Worm (Caenorhabditis elegans) whole organism, L4 larva: ENCODE data around the gene F42C5.6.

Experiments used
- F10B5.3 ChIP-seq: sonication (generic microtip); optimal IDR thresholded peaks from 2 replicates; lab custom pipeline; 2016; ENCODE audit warnings: mild to moderate bottlenecking, missing genetic modification characterization, missing compliant biosample characterization
- F37D6.2 ChIP-seq: sonication (generic microtip); optimal IDR thresholded peaks from 2 replicates; lab custom pipeline; 2016; ENCODE audit warnings: mild to moderate bottlenecking, missing genetic modification characterization, missing compliant biosample characterization
- T20F7.1 ChIP-seq: fragments of 200-800 bp; sonication (Bioruptor generic); optimal IDR thresholded peaks from 2 replicates; lab custom pipeline; 2018; ENCODE audit warnings: mild to moderate bottlenecking, missing genetic modification characterization, missing compliant biosample characterization
- T26A8.4 ChIP-seq: fragments of 200-800 bp; sonication (Bioruptor generic); IDR thresholded peaks from 2 replicates; pipeline ENCODE4 v1.3.6; 2022; ENCODE audit warnings: missing genetic modification characterization, missing compliant biosample characterization
- aha-1 ChIP-seq: fragments of 150-350 bp; peaks from one replicate; lab custom pipeline; 2014; ENCODE audit warnings: missing biosample characterization, missing genetic modification characterization
- arid-1 ChIP-seq: fragments of 200-800 bp; sonication (Bioruptor generic); conservative IDR thresholded peaks from 2 replicates; pipeline ENCODE4 v1.3.6; 2022; ENCODE audit warnings: missing genetic modification reagents, missing genetic modification characterization, missing compliant biosample characterization
- cey-2 ChIP-seq: sonication (generic microtip); optimal IDR thresholded peaks from 3 replicates; lab custom pipeline; 2017; ENCODE audit warnings: missing genetic modification characterization, mild to moderate bottlenecking, missing compliant biosample characterization, antibody characterized with exemption, borderline replicate concordance; ENCODE audit not compliant: insufficient read depth
- dmd-9 ChIP-seq: fragments of 200-800 bp; sonication (Bioruptor generic); IDR thresholded peaks from 2 replicates; pipeline ENCODE4 v1.3.6; 2022; ENCODE audit warnings: missing genetic modification reagents, missing genetic modification characterization, missing compliant biosample characterization
- dpl-1 ChIP-seq: fragments of 150-350 bp; optimal IDR thresholded peaks from 2 replicates; lab custom pipeline; 2014; ENCODE audit warnings: missing biosample characterization, missing genetic modification reagents, missing genetic modification characterization
- dve-1 ChIP-seq: sonication (generic microtip); optimal IDR thresholded peaks from 2 replicates; lab custom pipeline; 2017; ENCODE audit warnings: antibody characterized with exemption, mild to moderate bottlenecking, missing genetic modification characterization, missing compliant biosample characterization; ENCODE audit not compliant: insufficient read depth
- egl-27 ChIP-seq: sonication (generic microtip); optimal IDR thresholded peaks from 3 replicates; lab custom pipeline; 2017; ENCODE audit warnings: missing biosample characterization, missing genetic modification reagents, missing genetic modification characterization
- egl-43 ChIP-seq: fragments of 200-800 bp; sonication (Bioruptor generic); IDR thresholded peaks from 2 replicates; pipeline ENCODE4 v1.3.6; 2022; ENCODE audit warnings: missing genetic modification reagents, missing genetic modification characterization, missing compliant biosample characterization
- fos-1 ChIP-seq: fragments of 150-350 bp; optimal IDR thresholded peaks from 2 replicates; lab custom pipeline; 2014; ENCODE audit warnings: missing biosample characterization, missing genetic modification characterization
- gei-8 ChIP-seq: fragments of 200-800 bp; sonication (Bioruptor generic); optimal IDR thresholded peaks from 2 replicates; lab custom pipeline; 2018; ENCODE audit warnings: mild to moderate bottlenecking, missing genetic modification characterization, missing compliant biosample characterization
- hif-1 ChIP-seq, 2 experiments: sonication (generic microtip); optimal IDR thresholded peaks; 2 replicates each; lab custom pipeline; 2016 to 2017; ENCODE audit warnings: missing compliant biosample characterization in 2 of 2, missing genetic modification characterization in 2 of 2, missing genetic modification reagents in 2 of 2, missing genotype in 2 of 2, mild to moderate bottlenecking in 1 of 2
- hlh-30 ChIP-seq: sonication (generic microtip); optimal IDR thresholded peaks from 2 replicates; lab custom pipeline; 2017; ENCODE audit warnings: antibody characterized with exemption, mild to moderate bottlenecking, missing genetic modification characterization, missing compliant biosample characterization; ENCODE audit not compliant: insufficient read depth
- hmg-1.1 ChIP-seq: fragments of 200-800 bp; sonication (Bioruptor generic); IDR thresholded peaks from 2 replicates; pipeline ENCODE4 v1.3.6; 2022; ENCODE audit warnings: missing genetic modification reagents, missing genetic modification characterization, missing compliant biosample characterization
- jun-1 ChIP-seq: fragments of 150-350 bp; optimal IDR thresholded peaks from 2 replicates; lab custom pipeline; 2014; ENCODE audit warnings: missing biosample characterization, missing genetic modification reagents, missing genetic modification characterization
- lin-1 ChIP-seq: fragments of 200-800 bp; sonication (Bioruptor generic); IDR thresholded peaks from 2 replicates; pipeline ENCODE4 v1.3.6; 2022; ENCODE audit warnings: missing genetic modification reagents, missing genetic modification characterization, missing compliant biosample characterization
- lin-15B ChIP-seq: fragments of 150-350 bp; sonication (generic microtip); optimal IDR thresholded peaks from 3 replicates; lab custom pipeline; 2014; ENCODE audit warnings: missing biosample characterization, missing genetic modification characterization
- lin-29 ChIP-seq: fragments of 200-800 bp; sonication (Bioruptor generic); IDR thresholded peaks from 2 replicates; pipeline ENCODE4 v1.3.6; 2022; ENCODE audit warnings: missing genetic modification reagents, missing genetic modification characterization, missing compliant biosample characterization
- lir-3 ChIP-seq: sonication (generic microtip); optimal IDR thresholded peaks from 2 replicates; lab custom pipeline; 2016; ENCODE audit warnings: mild to moderate bottlenecking, missing genetic modification characterization, missing compliant biosample characterization
- madf-9 ChIP-seq: fragments of 200-800 bp; sonication (Bioruptor generic); conservative IDR thresholded peaks from 2 replicates; pipeline ENCODE4 v1.3.6; 2022; ENCODE audit warnings: missing genetic modification reagents, missing genetic modification characterization, missing compliant biosample characterization
- mdl-1 ChIP-seq, 2 experiments: fragments of 150-350 bp in 1 of 2; sonication (generic microtip) in 1 of 2; optimal IDR thresholded peaks; 2 replicates each; lab custom pipeline; 2014 to 2017; ENCODE audit warnings: missing biosample characterization in 2 of 2, missing genetic modification characterization in 2 of 2
- mxl-3 ChIP-seq: fragments of 200-800 bp; sonication (Bioruptor generic); optimal IDR thresholded peaks from 2 replicates; lab custom pipeline; 2018; ENCODE audit warnings: mild to moderate bottlenecking, missing genetic modification characterization, missing compliant biosample characterization
- nhr-102 ChIP-seq: sonication (generic microtip); optimal IDR thresholded peaks from 2 replicates; lab custom pipeline; 2016; ENCODE audit warnings: mild to moderate bottlenecking, missing genetic modification characterization, moderate library complexity, missing compliant biosample characterization
- nhr-48 ChIP-seq: sonication (generic microtip); optimal IDR thresholded peaks from 2 replicates; lab custom pipeline; 2016; ENCODE audit warnings: mild to moderate bottlenecking, missing genetic modification characterization, missing compliant biosample characterization
- nhr-6 ChIP-seq: fragments of 150-350 bp; optimal IDR thresholded peaks from 2 replicates; lab custom pipeline; 2014; ENCODE audit warnings: missing biosample characterization, missing genetic modification characterization
- nhr-76 ChIP-seq: fragments of 150-350 bp; optimal IDR thresholded peaks from 2 replicates; lab custom pipeline; 2014; ENCODE audit warnings: missing biosample characterization, missing genetic modification characterization
- pha-4 ChIP-seq, 2 experiments: fragments of 150-350 bp in 1 of 2; fragments of 200-800 bp in 1 of 2; sonication (Bioruptor generic) in 1 of 2; IDR thresholded peaks in 1 of 2; optimal IDR thresholded peaks in 1 of 2; 2 replicates each; pipeline versions ENCODE4 v1.3.6 to Lab custom; 2014 to 2022; ENCODE audit warnings: missing genetic modification characterization in 2 of 2, missing genetic modification reagents in 2 of 2, missing biosample characterization in 1 of 2, missing compliant biosample characterization in 1 of 2
- rbr-2 ChIP-seq: sonication (generic microtip); optimal IDR thresholded peaks from 2 replicates; lab custom pipeline; 2016; ENCODE audit warnings: missing genotype, missing genetic modification characterization, missing compliant biosample characterization
- set-16 ChIP-seq: fragments of 200-800 bp; sonication (Bioruptor generic); IDR thresholded peaks from 2 replicates; pipeline ENCODE4 v1.3.6; 2022; ENCODE audit warnings: missing genetic modification reagents, missing genetic modification characterization, missing compliant biosample characterization
- spr-1 ChIP-seq: sonication (generic microtip); optimal IDR thresholded peaks from 2 replicates; lab custom pipeline; 2016; ENCODE audit warnings: mild to moderate bottlenecking, missing genetic modification characterization, missing compliant biosample characterization
- tra-1 ChIP-seq: fragments of 200-800 bp; sonication (Bioruptor generic); IDR thresholded peaks from 2 replicates; pipeline ENCODE4 v1.3.6; 2022; ENCODE audit warnings: missing genetic modification reagents, missing genetic modification characterization, missing compliant biosample characterization
- unc-62 ChIP-seq, 3 experiments: fragments of 150-350 bp in 1 of 3; sonication (generic microtip); optimal IDR thresholded peaks in 2 of 3; peaks in 1 of 3; 1 replicate in 1 of 3; 2 replicates in 2 of 3; lab custom pipeline; 2014 to 2017; ENCODE audit warnings: missing biosample characterization in 3 of 3, missing genetic modification characterization in 3 of 3, missing genetic modification reagents in 3 of 3, missing genotype in 1 of 3
- vab-7 ChIP-seq: fragments of 200-800 bp; sonication (Bioruptor generic); IDR thresholded peaks from 2 replicates; pipeline ENCODE4 v1.3.6; 2022; ENCODE audit warnings: missing genetic modification reagents, missing genetic modification characterization, missing compliant biosample characterization
- zag-1 ChIP-seq: fragments of 150-350 bp; optimal IDR thresholded peaks from 2 replicates; lab custom pipeline; 2014; ENCODE audit warnings: missing biosample characterization, missing genetic modification characterization
- zfp-2 ChIP-seq: sonication (generic microtip); optimal IDR thresholded peaks from 2 replicates; lab custom pipeline; 2016; ENCODE audit warnings: mild to moderate bottlenecking, missing genetic modification characterization, missing compliant biosample characterization
- zip-2 ChIP-seq: fragments of 150-350 bp; optimal IDR thresholded peaks from 2 replicates; lab custom pipeline; 2014; ENCODE audit warnings: missing biosample characterization, missing genetic modification characterization

Gene F42C5.6

ce11 chrIV:7325698-7326097, 16.8 kb upstream of the F42C5.6 start (continued):
- TF ChIP-seq nhr-76 (tag; lab: Kevin White, UChicago), result no peak
- TF ChIP-seq dve-1, result peak; percentile 37
- no peak for TF ChIP-seq nhr-102
- no peak for TF ChIP-seq lin-29 (GFP tag; lab: Robert Waterston, UW)
- no peak for TF ChIP-seq F10B5.3 (tag; lab: Kevin White, UChicago)

DNA sequence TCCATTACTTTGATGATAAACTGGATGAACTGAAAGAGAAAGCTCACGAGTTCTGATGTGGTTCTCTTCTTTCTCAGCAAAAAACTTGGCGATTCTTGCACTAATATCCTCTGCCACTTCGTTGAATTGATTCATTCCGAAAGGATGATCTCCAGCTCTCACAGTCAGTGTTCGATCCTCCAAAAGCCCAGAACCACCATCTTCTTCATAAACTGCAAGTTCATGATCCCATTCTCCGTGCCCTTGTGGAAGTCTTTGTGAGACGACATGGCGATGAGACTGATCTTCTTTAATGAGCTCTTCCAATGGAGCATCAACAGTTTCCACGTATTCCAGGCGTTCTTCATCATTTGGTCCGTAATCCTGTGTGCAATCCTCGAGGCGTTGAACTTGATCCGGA, 16.0 kb upstream of the F42C5.6 start:
- TF ChIP-seq lin-15B (tag; lab: Kevin White, UChicago), result no peak
- peak in 1 of 2 experiments; percentile 98 for TF ChIP-seq unc-62 (GFP tag; optimal IDR thresholded peaks at IDR 0.05 in 1 of 2; lab: Kevin White, UChicago)
- no peak for TF ChIP-seq unc-62 (tag; optimal IDR thresholded peaks at IDR 0.05; lab: Kevin White, UChicago)
- TF ChIP-seq, all 104 proteins: peak for 1

- TF ChIP-seq mxl-3 (GFP tag; lab: Kevin White, UChicago) (no peak), aha-1 (tag; lab: Kevin White, UChicago) (peak; percentile 90)
- TF ChIP-seq, all 104 proteins: peak for 1
Measured at ce11 chrIV:7323904-7324303, 15.0 kb upstream of the F42C5.6 start.

DNA sequence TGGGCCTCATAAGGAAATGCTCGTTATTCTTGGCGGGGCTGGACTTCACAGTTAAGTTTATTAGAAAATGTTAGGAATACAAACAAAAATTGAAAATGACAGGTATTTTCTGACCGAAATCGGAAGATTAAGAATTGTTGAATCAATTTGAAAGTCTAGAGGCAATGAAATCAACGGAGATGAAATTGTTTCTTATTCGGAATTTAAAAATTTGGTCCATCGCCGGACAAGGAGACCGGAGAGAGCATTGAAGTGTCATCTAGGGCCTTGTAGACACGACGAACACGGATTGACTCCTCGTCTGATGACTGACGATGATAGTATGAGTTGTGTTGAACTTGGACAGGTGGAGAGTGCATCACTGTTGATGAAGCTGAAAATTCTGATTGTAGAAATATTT, 11.8 kb upstream of the F42C5.6 start:
- TF ChIP-seq unc-62 (GFP tag; optimal IDR thresholded peaks at IDR 0.05 in 1 of 2; lab: Kevin White, UChicago), result peak in 1 of 2 experiments; percentile 92
- TF ChIP-seq unc-62 (tag; optimal IDR thresholded peaks at IDR 0.05; lab: Kevin White, UChicago), result no peak
- no peak for TF ChIP-seq zag-1

- TF ChIP-seq arid-1 (GFP tag; lab: Robert Waterston, UW), result peak; percentile 48; the same call in 1 of the 2 replicates
- peak; percentile 29 for TF ChIP-seq cey-2 (tag; lab: Kevin White, UChicago)
- TF ChIP-seq dpl-1 (GFP tag; lab: Kevin White, UChicago), result peak; percentile 52
- no peak for TF ChIP-seq jun-1 (tag; lab: Kevin White, UChicago)
- TF ChIP-seq rbr-2, result peak; percentile 91
- peak; percentile 94 for TF ChIP-seq hmg-1.1 (GFP tag; lab: Robert Waterston, UW)
- TF ChIP-seq F37D6.2 (tag; lab: Kevin White, UChicago), result peak; percentile 52
- TF ChIP-seq lir-3 (tag; lab: Kevin White, UChicago), result no peak
- TF ChIP-seq F10B5.3 (tag; lab: Kevin White, UChicago), result peak; percentile 16
- TF ChIP-seq hlh-30, result peak; percentile 94
- TF ChIP-seq nhr-6 (tag; lab: Kevin White, UChicago), result peak; percentile 9
- no peak for TF ChIP-seq zag-1
- TF ChIP-seq hif-1 (tag; optimal IDR thresholded peaks at IDR 0.05; lab: Kevin White, UChicago), result peak in 1 of 2 experiments; percentile 74
- TF ChIP-seq tra-1 (GFP tag; lab: Robert Waterston, UW), result peak; percentile 57
- TF ChIP-seq set-16 (GFP tag; lab: Robert Waterston, UW), result peak; percentile 82
- TF ChIP-seq T20F7.1 (GFP tag; lab: Kevin White, UChicago), result peak; percentile 55
- TF ChIP-seq mdl-1 (tag; optimal IDR thresholded peaks at IDR 0.05; lab: Kevin White, UChicago), result peak; percentile 92 to 96
- peak; percentile 94 for TF ChIP-seq dve-1
- TF ChIP-seq lin-1 (GFP tag; lab: Robert Waterston, UW), result peak; percentile 53; the same call in 1 of the 2 replicates
- peak; percentile 79 for TF ChIP-seq spr-1 (tag; lab: Kevin White, UChicago)
- peak; percentile 24 for TF ChIP-seq nhr-102
- peak; percentile 87 for TF ChIP-seq nhr-48 (tag; lab: Kevin White, UChicago)
- no peak for TF ChIP-seq zip-2
- TF ChIP-seq egl-27 (tag; lab: Kevin White, UChicago), result no peak
- TF ChIP-seq fos-1, result no peak
- TF ChIP-seq mxl-3 (GFP tag; lab: Kevin White, UChicago), result peak; percentile 95
- peak; percentile 89 for TF ChIP-seq egl-43 (GFP tag; lab: Robert Waterston, UW)
- TF ChIP-seq T26A8.4, result peak; percentile 77
- no peak for TF ChIP-seq vab-7 (GFP tag; lab: Robert Waterston, UW)
- TF ChIP-seq lin-15B (tag; lab: Kevin White, UChicago), result no peak
- TF ChIP-seq madf-9 (GFP tag; lab: Robert Waterston, UW), result no peak
- peak; percentile 54; the same call in 1 of the 2 replicates for TF ChIP-seq pha-4 (GFP tag; IDR thresholded peaks at IDR 0.05; lab: Robert Waterston, UW)
- no peak for TF ChIP-seq pha-4 (tag; optimal IDR thresholded peaks at IDR 0.05; lab: Kevin White, UChicago)
- TF ChIP-seq zfp-2, result peak; percentile 53
- TF ChIP-seq lin-29 (GFP tag; lab: Robert Waterston, UW), result no peak
- TF ChIP-seq dmd-9 (GFP tag; lab: Robert Waterston, UW), result 0 out of 2 replicates have a peak, but pooled peaks have one; percentile 6
- TF ChIP-seq gei-8, result peak; percentile 66
Measured at ce11 chrIV:7319931-7320435, 11.1 kb upstream of the F42C5.6 start.
